Worm (Caenorhabditis elegans) whole organism, L1 larva: ENCODE data around the gene srb-18.

ENCODE experiments used
- C04F5.9 ChIP-seq: sonication (generic microtip); optimal IDR thresholded peaks from 2 replicates; lab custom pipeline; 2016; ENCODE audit warnings: missing genetic modification characterization, missing compliant biosample characterization
- C16A3.4 ChIP-seq: fragments of 150-350 bp; optimal IDR thresholded peaks from 2 replicates; lab custom pipeline; 2014; ENCODE audit warnings: missing biosample characterization, missing genetic modification characterization
- C34B4.2 ChIP-seq: sonication (generic microtip); optimal IDR thresholded peaks from 2 replicates; lab custom pipeline; 2017; ENCODE audit warnings: mild to moderate bottlenecking, missing genetic modification characterization, missing compliant biosample characterization
- F16B12.6 ChIP-seq: fragments of 150-350 bp; optimal IDR thresholded peaks from 2 replicates; lab custom pipeline; 2014; ENCODE audit warnings: missing biosample characterization, missing genetic modification characterization
- Y116A8C.19 ChIP-seq: sonication (generic microtip); optimal IDR thresholded peaks from 2 replicates; lab custom pipeline; 2016; ENCODE audit warnings: missing compliant biosample characterization, missing genetic modification characterization, borderline replicate concordance
- alr-1 ChIP-seq: fragments of 200-800 bp; sonication (Bioruptor generic); optimal IDR thresholded peaks from 2 replicates; lab custom pipeline; 2018; ENCODE audit warnings: borderline replicate concordance, mild to moderate bottlenecking, missing genetic modification characterization, missing compliant biosample characterization
- aly-2 ChIP-seq: fragments of 150-350 bp; optimal IDR thresholded peaks from 2 replicates; lab custom pipeline; 2014; ENCODE audit warnings: missing biosample characterization, missing genetic modification characterization
- blmp-1 ChIP-seq: fragments of 150-350 bp; optimal IDR thresholded peaks from 2 replicates; lab custom pipeline; 2014; ENCODE audit warnings: missing biosample characterization, missing genetic modification characterization
- ceh-8 ChIP-seq: fragments of 200-800 bp; sonication (Bioruptor generic); optimal IDR thresholded peaks from 2 replicates; lab custom pipeline; 2018; ENCODE audit warnings: mild to moderate bottlenecking, missing genetic modification characterization, moderate library complexity, missing compliant biosample characterization
- ces-1 ChIP-seq: fragments of 150-350 bp; optimal IDR thresholded peaks from 2 replicates; lab custom pipeline; 2014; ENCODE audit warnings: missing biosample characterization, missing genetic modification reagents, missing genetic modification characterization
- dpl-1 ChIP-seq, 3 experiments: fragments of 150-350 bp in 2 of 3; sonication (generic microtip) in 1 of 3; optimal IDR thresholded peaks; 2 replicates each; lab custom pipeline; 2014 to 2017; ENCODE audit warnings: missing biosample characterization in 3 of 3, missing genetic modification characterization in 3 of 3, missing genetic modification reagents in 3 of 3
- dsc-1 ChIP-seq: sonication (generic microtip); optimal IDR thresholded peaks from 2 replicates; lab custom pipeline; 2016; ENCODE audit warnings: mild to moderate bottlenecking, missing genetic modification characterization, missing compliant biosample characterization
- elt-3 ChIP-seq, 6 experiments: fragments of 150-350 bp in 1 of 6; sonication (generic microtip); optimal IDR thresholded peaks; 2 replicates each; lab custom pipeline; 2017 to 2018; ENCODE audit warnings: missing biosample characterization in 6 of 6, missing genetic modification characterization in 6 of 6, inconsistent platforms in 1 of 6
- fkh-8 ChIP-seq: sonication (generic microtip); optimal IDR thresholded peaks from 2 replicates; lab custom pipeline; 2016; ENCODE audit warnings: mild to moderate bottlenecking, missing genetic modification characterization, missing compliant biosample characterization
- grh-1 ChIP-seq: fragments of 200-800 bp; sonication (Bioruptor generic); IDR thresholded peaks from 2 replicates; pipeline ENCODE4 v1.3.6; 2022; ENCODE audit warnings: missing genetic modification reagents, missing genetic modification characterization, missing compliant biosample characterization
- isw-1 ChIP-seq: fragments of 200-800 bp; sonication (Bioruptor generic); IDR thresholded peaks from 2 replicates; pipeline ENCODE4 v1.3.6; 2022; ENCODE audit warnings: missing genetic modification characterization, missing compliant biosample characterization
- lin-13 ChIP-seq: fragments of 150-350 bp; optimal IDR thresholded peaks from 2 replicates; lab custom pipeline; 2014; ENCODE audit warnings: missing biosample characterization, missing genetic modification reagents, missing genetic modification characterization
- lin-15B ChIP-seq: fragments of 150-350 bp; sonication (generic microtip); optimal IDR thresholded peaks from 3 replicates; lab custom pipeline; 2014; ENCODE audit warnings: missing biosample characterization, missing genetic modification characterization
- lin-35 ChIP-seq, 2 experiments: fragments of 150-350 bp; optimal IDR thresholded peaks; 2 replicates each; lab custom pipeline; 2014; ENCODE audit warnings: missing biosample characterization in 2 of 2, missing genetic modification characterization in 2 of 2, missing genetic modification reagents in 2 of 2
- lir-3 ChIP-seq: sonication (generic microtip); optimal IDR thresholded peaks from 2 replicates; lab custom pipeline; 2016; ENCODE audit warnings: mild to moderate bottlenecking, missing genetic modification characterization, moderate library complexity, missing compliant biosample characterization; ENCODE audit not compliant: poor library complexity
- mdl-1 ChIP-seq, 2 experiments: fragments of 150-350 bp; optimal IDR thresholded peaks; 2 replicates each; lab custom pipeline; 2014 to 2017; ENCODE audit warnings: missing biosample characterization in 2 of 2, missing genetic modification characterization in 2 of 2, inconsistent platforms in 1 of 2
- mep-1 ChIP-seq: fragments of 150-350 bp; optimal IDR thresholded peaks from 2 replicates; lab custom pipeline; 2014; ENCODE audit warnings: missing biosample characterization, missing genetic modification characterization
- nhr-12 ChIP-seq: sonication (generic microtip); optimal IDR thresholded peaks from 2 replicates; lab custom pipeline; 2017; ENCODE audit warnings: missing biosample characterization, missing genetic modification characterization
- nhr-237 ChIP-seq: fragments of 150-350 bp; optimal IDR thresholded peaks from 2 replicates; lab custom pipeline; 2014; ENCODE audit warnings: missing biosample characterization, missing genetic modification characterization
- nhr-47 ChIP-seq: sonication (generic microtip); optimal IDR thresholded peaks from 2 replicates; lab custom pipeline; 2016; ENCODE audit warnings: mild to moderate bottlenecking, missing genetic modification characterization, moderate library complexity, missing compliant biosample characterization
- nhr-71 ChIP-seq: sonication (generic microtip); optimal IDR thresholded peaks from 2 replicates; lab custom pipeline; 2016; ENCODE audit warnings: mild to moderate bottlenecking, missing genetic modification characterization, moderate library complexity, missing compliant biosample characterization
- nhr-76 ChIP-seq: sonication (generic microtip); optimal IDR thresholded peaks from 2 replicates; lab custom pipeline; 2017; ENCODE audit warnings: missing biosample characterization, missing genetic modification characterization
- nhr-77 ChIP-seq: fragments of 150-350 bp; optimal IDR thresholded peaks from 2 replicates; lab custom pipeline; 2014; ENCODE audit warnings: missing biosample characterization, missing genetic modification characterization
- nhr-84 ChIP-seq: sonication (generic microtip); optimal IDR thresholded peaks from 2 replicates; lab custom pipeline; 2017; ENCODE audit warnings: missing biosample characterization, missing genetic modification characterization
- nhr-85 ChIP-seq: sonication (generic microtip); peaks from one replicate; lab custom pipeline; 2016; ENCODE audit warnings: missing genetic modification characterization, inconsistent platforms, missing compliant biosample characterization
- pax-3 ChIP-seq: fragments of 200-800 bp; sonication (Bioruptor generic); optimal IDR thresholded peaks from 2 replicates; lab custom pipeline; 2018; ENCODE audit warnings: mild to moderate bottlenecking, missing genetic modification characterization, moderate library complexity, missing compliant biosample characterization
- pqm-1 ChIP-seq: sonication (generic microtip); optimal IDR thresholded peaks from 3 replicates; lab custom pipeline; 2017; ENCODE audit warnings: missing biosample characterization, missing genetic modification characterization
- rnt-1 ChIP-seq: sonication (generic microtip); optimal IDR thresholded peaks from 2 replicates; lab custom pipeline; 2016; ENCODE audit warnings: mild to moderate bottlenecking, missing genetic modification characterization, moderate library complexity, missing compliant biosample characterization
- skn-1 ChIP-seq: fragments of 150-350 bp; optimal IDR thresholded peaks from 2 replicates; lab custom pipeline; 2014; ENCODE audit warnings: missing biosample characterization, missing genetic modification characterization
- snpc-4 ChIP-seq: fragments of 150-350 bp; optimal IDR thresholded peaks from 2 replicates; lab custom pipeline; 2014; ENCODE audit warnings: missing biosample characterization, missing genetic modification characterization
- sptf-1 ChIP-seq: fragments of 150-350 bp; optimal IDR thresholded peaks from 2 replicates; lab custom pipeline; 2014; ENCODE audit warnings: missing biosample characterization, missing genetic modification characterization
- sup-37 ChIP-seq: fragments of 200-800 bp; sonication (Bioruptor generic); optimal IDR thresholded peaks from 2 replicates; lab custom pipeline; 2018; ENCODE audit warnings: mild to moderate bottlenecking, missing genetic modification characterization, missing compliant biosample characterization
- tbx-2 ChIP-seq: sonication (generic microtip); optimal IDR thresholded peaks from 2 replicates; lab custom pipeline; 2016; ENCODE audit warnings: missing genetic modification characterization, missing compliant biosample characterization
- unc-130 ChIP-seq: fragments of 150-350 bp; optimal IDR thresholded peaks from 2 replicates; lab custom pipeline; 2017; ENCODE audit warnings: missing biosample characterization, missing genetic modification characterization, inconsistent platforms
- unc-30 ChIP-seq: sonication (generic microtip); optimal IDR thresholded peaks from 2 replicates; lab custom pipeline; 2017; ENCODE audit warnings: missing biosample characterization, missing genetic modification characterization
- unc-98 ChIP-seq: fragments of 200-800 bp; sonication (Bioruptor generic); IDR thresholded peaks from 2 replicates; pipeline ENCODE4 v1.3.6; 2022; ENCODE audit warnings: missing genetic modification characterization, missing compliant biosample characterization
- vab-15 ChIP-seq: sonication (generic microtip); optimal IDR thresholded peaks from 2 replicates; lab custom pipeline; 2017; ENCODE audit warnings: missing genotype, mild to moderate bottlenecking, missing genetic modification characterization, missing compliant biosample characterization
- xbp-1 ChIP-seq: sonication (generic microtip); optimal IDR thresholded peaks from 2 replicates; lab custom pipeline; 2016; ENCODE audit warnings: missing genetic modification characterization, missing compliant biosample characterization
- zag-1 ChIP-seq: fragments of 150-350 bp; optimal IDR thresholded peaks from 2 replicates; lab custom pipeline; 2014; ENCODE audit warnings: missing biosample characterization, missing genetic modification characterization
- zip-4 ChIP-seq: fragments of 200-800 bp; sonication (Bioruptor generic); optimal IDR thresholded peaks from 2 replicates; lab custom pipeline; 2018; ENCODE audit warnings: mild to moderate bottlenecking, missing genetic modification characterization, moderate library complexity, missing compliant biosample characterization
- ztf-4 ChIP-seq: fragments of 150-350 bp; optimal IDR thresholded peaks from 2 replicates; lab custom pipeline; 2014; ENCODE audit warnings: missing biosample characterization, missing genetic modification characterization

Gene srb-18

DNA sequence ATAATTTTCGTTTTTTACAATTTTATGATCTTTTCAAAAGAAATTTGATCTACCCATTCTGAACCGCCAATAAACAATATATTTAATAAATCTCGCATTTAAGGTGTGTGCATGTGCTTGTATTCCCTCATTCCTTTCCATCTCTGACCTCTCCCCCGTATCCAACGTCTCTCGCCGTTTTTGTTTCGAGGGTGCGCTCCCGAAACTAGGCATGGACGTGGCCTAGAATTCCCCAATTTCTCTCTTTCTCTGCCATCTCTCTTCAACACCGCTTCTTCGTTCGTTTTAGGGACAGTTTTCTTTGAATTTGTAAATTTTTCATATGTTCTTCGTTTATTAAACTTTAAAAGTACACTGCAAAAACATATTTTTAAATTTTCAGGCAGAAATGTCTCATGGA is 49.5 kb upstream of the srb-18 start, which contains the start of gene F25E5.1 (continued):
- TF ChIP-seq blmp-1 (tag; lab: Kevin White, UChicago) (peak; percentile 37), nhr-77 (tag; lab: Kevin White, UChicago) (peak; percentile 34), C34B4.2 (tag; lab: Kevin White, UChicago) (no peak), aly-2 (tag; lab: Kevin White, UChicago) (no peak), nhr-85 (tag; lab: Kevin White, UChicago) (peak; percentile 87), nhr-12 (tag; lab: Kevin White, UChicago) (no peak), nhr-84 (tag; lab: Kevin White, UChicago) (no peak), lin-15B (tag; lab: Kevin White, UChicago) (peak; percentile 31), Y116A8C.19 (tag; lab: Kevin White, UChicago) (no peak), alr-1 (tag; lab: Kevin White, UChicago) (no peak), nhr-47 (tag; lab: Kevin White, UChicago) (peak; percentile 72), grh-1 (GFP tag; lab: Robert Waterston, UW) (no peak), tbx-2 (tag; lab: Kevin White, UChicago) (peak; percentile 75), sup-37 (GFP tag; lab: Kevin White, UChicago) (no peak), elt-3 (tag; optimal IDR thresholded peaks at IDR 0.05; lab: Kevin White, UChicago) (no peak), lin-35 (GFP tag; optimal IDR thresholded peaks at IDR 0.05; lab: Kevin White, UChicago) (peak; percentile 70 to 73), F16B12.6 (peak; percentile 42), ces-1 (GFP tag; lab: Kevin White, UChicago) (no peak), vab-15 (tag; lab: Kevin White, UChicago) (no peak), dpl-1 (GFP tag; optimal IDR thresholded peaks at IDR 0.05; lab: Kevin White, UChicago) (peak; percentile 49 to 72 (median 63)), rnt-1 (peak; percentile 93), fkh-8 (tag; lab: Kevin White, UChicago) (peak; percentile 82), sptf-1 (no peak), unc-30 (tag; lab: Kevin White, UChicago) (no peak), skn-1 (tag; lab: Kevin White, UChicago) (peak; percentile 49), nhr-237 (tag; lab: Kevin White, UChicago) (no peak), ceh-8 (GFP tag; lab: Kevin White, UChicago) (peak; percentile 18), mdl-1 (tag; optimal IDR thresholded peaks at IDR 0.05; lab: Kevin White, UChicago) (peak in 1 of 2 experiments; percentile 58), zag-1 (no peak), lir-3 (tag; lab: Kevin White, UChicago) (peak; percentile 86), nhr-71 (tag; lab: Kevin White, UChicago) (peak; percentile 80), dsc-1 (tag; lab: Kevin White, UChicago) (peak; percentile 56), mep-1 (tag; lab: Kevin White, UChicago) (peak; percentile 87), isw-1 (GFP tag; lab: Robert Waterston, UW) (peak; percentile 57), pqm-1 (tag; lab: Kevin White, UChicago) (no peak), nhr-76 (tag; lab: Kevin White, UChicago) (no peak), lin-13 (GFP tag; lab: Kevin White, UChicago) (peak; percentile 46), pax-3 (tag; lab: Kevin White, UChicago) (no peak), zip-4 (GFP tag; lab: Kevin White, UChicago) (no peak), ztf-4 (tag; lab: Kevin White, UChicago) (no peak), snpc-4 (tag; lab: Kevin White, UChicago) (peak; percentile 47), C16A3.4 (tag; lab: Kevin White, UChicago) (peak; percentile 29), xbp-1 (tag; lab: Kevin White, UChicago) (peak; percentile 59), C04F5.9 (no peak), unc-98 (GFP tag; lab: Robert Waterston, UW) (peak; percentile 61), unc-130 (tag; lab: Kevin White, UChicago) (no peak)
